Fruit fly (Drosophila melanogaster): ENCODE data around the gene CG10096.

Gene CG10096

dm6 chr3R:12395880-12396279 lies at the start of gene CG10096, which contains the start of gene CG10097:
CG10096 (minus strand) TSS chr3R:12395980.
CG10097 (minus strand) TSS chr3R:12395980.
- no peak for TF ChIP-seq dm (GFP tag; optimal IDR thresholded peaks at IDR 0.05)
- peak; percentile 29 for TF ChIP-seq Ets65A (GFP tag)

dm6 chr3R:12445468-12445867 lies 49.7 kb upstream of the CG10096 start:
- TF ChIP-seq tna (GFP tag; IDR thresholded peaks at IDR 0.05; ENCODE audit: partially characterized antibody), result no peak
- TF ChIP-seq usp (GFP tag; optimal IDR thresholded peaks at IDR 0.05), result no peak
- TF ChIP-seq CG15011 (GFP tag; optimal IDR thresholded peaks at IDR 0.05), result no peak
- TF ChIP-seq h (optimal IDR thresholded peaks at IDR 0.05), result no peak
- TF ChIP-seq CG7987 (GFP tag; optimal IDR thresholded peaks at IDR 0.05), result peak; percentile 29
- no peak for TF ChIP-seq al (GFP tag; IDR thresholded peaks at IDR 0.05)
- TF ChIP-seq exex (tag; optimal IDR thresholded peaks at IDR 0.05), result peak; percentile 12
- no peak for TF ChIP-seq CG11456 (GFP tag; IDR thresholded peaks at IDR 0.05)
- no peak for TF ChIP-seq CG9437 (GFP tag; optimal IDR thresholded peaks at IDR 0.05)

dm6 chr3R:12443769-12444168 lies 48.0 kb upstream of the CG10096 start:
- TF ChIP-seq h (optimal IDR thresholded peaks at IDR 0.05), result no peak
- peak; percentile 95 for TF ChIP-seq exex (tag; optimal IDR thresholded peaks at IDR 0.05)
- no peak for TF ChIP-seq pum (GFP tag; optimal IDR thresholded peaks at IDR 0.05)
- peak; percentile 63 for TF ChIP-seq CG34376 (GFP tag; optimal IDR thresholded peaks at IDR 0.05)
- TF ChIP-seq CG18764 (GFP tag; optimal IDR thresholded peaks at IDR 0.05), result no peak
- TF ChIP-seq dan (GFP tag; IDR thresholded peaks at IDR 0.05), result no peak
- no peak for TF ChIP-seq NC2α (GFP tag; optimal IDR thresholded peaks at IDR 0.05)
- no peak for TF ChIP-seq CG32532 (GFP tag; IDR thresholded peaks at IDR 0.05)
- TF ChIP-seq CG12104 (GFP tag; optimal IDR thresholded peaks at IDR 0.05), result no peak
- TF ChIP-seq Dip3 (GFP tag; optimal IDR thresholded peaks at IDR 0.05), result no peak
- TF ChIP-seq CG10565 (GFP tag; optimal IDR thresholded peaks at IDR 0.05), result no peak
- TF ChIP-seq abd-A (tag; optimal IDR thresholded peaks at IDR 0.05), result peak; percentile 48
- TF ChIP-seq CG11247 (GFP tag; IDR thresholded peaks at IDR 0.05), result no peak
- no peak for TF ChIP-seq CG8924 (tag; optimal IDR thresholded peaks at IDR 0.05)
- TF ChIP-seq bowl (GFP tag; IDR thresholded peaks at IDR 0.05), result no peak
- TF ChIP-seq CG17328 (GFP tag; IDR thresholded peaks at IDR 0.05), result no peak
- no peak for TF ChIP-seq CG7987 (GFP tag; optimal IDR thresholded peaks at IDR 0.05)
- no peak for TF ChIP-seq hb (GFP tag; IDR thresholded peaks at IDR 0.05; ENCODE audit: partially characterized antibody)
- TF ChIP-seq insv (GFP tag; optimal IDR thresholded peaks at IDR 0.05), result no peak
- no peak for TF ChIP-seq jigr1 (GFP tag; IDR thresholded peaks at IDR 0.05)
- TF ChIP-seq Ada2b (GFP tag; IDR thresholded peaks at IDR 0.05), result no peak
- TF ChIP-seq fd102C (GFP tag; optimal IDR thresholded peaks at IDR 0.05), result no peak
- no peak for TF ChIP-seq klu (GFP tag; IDR thresholded peaks at IDR 0.05)
- TF ChIP-seq CG8290 (GFP tag; optimal IDR thresholded peaks at IDR 0.05), result no peak
- TF ChIP-seq CG8290 (tag; optimal IDR thresholded peaks at IDR 0.05), result peak in 1 of 2 experiments; percentile 28
- TF ChIP-seq CoRest (tag; optimal IDR thresholded peaks at IDR 0.05), result no peak
- TF ChIP-seq org-1 (GFP tag; optimal IDR thresholded peaks at IDR 0.05), result no peak
- TF ChIP-seq E2f2 (GFP tag; IDR thresholded peaks at IDR 0.05), result no peak
- TF ChIP-seq gt (GFP tag; IDR thresholded peaks at IDR 0.05), result no peak
- TF ChIP-seq CG17612 (GFP tag; IDR thresholded peaks at IDR 0.05), result no peak
- no peak for TF ChIP-seq aop (GFP tag; IDR thresholded peaks at IDR 0.05)
- TF ChIP-seq fru (optimal IDR thresholded peaks at IDR 0.05), result no peak
- TF ChIP-seq CG17361 (GFP tag; IDR thresholded peaks at IDR 0.05), result no peak
- TF ChIP-seq CG13123 (GFP tag; optimal IDR thresholded peaks at IDR 0.05), result no peak
- TF ChIP-seq CG11085 (GFP tag; IDR thresholded peaks at IDR 0.05), result no peak
- TF ChIP-seq sug (tag; optimal IDR thresholded peaks at IDR 0.05), result peak; percentile 20
- TF ChIP-seq ind (GFP tag; optimal IDR thresholded peaks at IDR 0.05), result no peak
- peak; percentile 60 for TF ChIP-seq Deaf1 (tag; optimal IDR thresholded peaks at IDR 0.05)
- no peak for TF ChIP-seq Dref (GFP tag; IDR thresholded peaks at IDR 0.05)
- no peak for TF ChIP-seq ken (GFP tag; IDR thresholded peaks at IDR 0.05)
- no peak for TF ChIP-seq schlank (tag; optimal IDR thresholded peaks at IDR 0.05)
- no peak for TF ChIP-seq ems (GFP tag; optimal IDR thresholded peaks at IDR 0.05)
- TF ChIP-seq Optix (GFP tag; IDR thresholded peaks at IDR 0.05), result no peak
